Fruit fly (Drosophila melanogaster): ENCODE results near the gene Ir94b.

Gene Ir94b

DNA sequence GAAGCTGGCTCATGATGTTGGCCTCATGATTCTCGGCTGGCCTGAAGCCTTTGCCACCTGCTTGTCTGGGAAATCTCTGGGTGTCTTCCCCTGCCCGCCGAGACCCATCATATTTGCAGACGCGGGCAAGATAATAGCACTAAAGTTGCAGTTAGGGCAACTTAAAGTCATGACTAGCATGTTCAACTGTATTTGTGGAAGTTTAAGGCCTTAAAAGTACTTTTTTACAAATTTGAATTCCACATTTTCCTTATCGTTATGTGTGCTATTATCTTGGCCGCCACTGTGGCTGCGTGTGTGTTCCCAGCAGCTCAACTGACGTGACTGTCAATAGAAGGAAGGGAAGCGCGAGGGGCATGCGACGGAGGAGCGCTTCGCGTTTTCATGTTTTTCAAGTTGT, 22.1 kb upstream of the Ir94b start (continued):
- TF ChIP-seq odd (GFP tag; optimal IDR thresholded peaks at IDR 0.05) (peak; percentile 35), pan (optimal IDR thresholded peaks at IDR 0.05) (no peak), pan (GFP tag; optimal IDR thresholded peaks at IDR 0.05 in 1 of 2, IDR thresholded peaks at IDR 0.05 in 1 of 2) (peak in 1 of 2 experiments; percentile 75), pfk (GFP tag; optimal IDR thresholded peaks at IDR 0.05) (no peak), CG32772 (GFP tag; IDR thresholded peaks at IDR 0.05) (peak; percentile 80), gce (GFP tag; IDR thresholded peaks at IDR 0.05) (no peak; the same call in 2 of the 3 replicates), unc-4 (GFP tag; IDR thresholded peaks at IDR 0.05; ENCODE audit: partially characterized antibody) (no peak), CG4820 (GFP tag; optimal IDR thresholded peaks at IDR 0.05) (peak; percentile 66), CG14441 (GFP tag; IDR thresholded peaks at IDR 0.05) (peak; percentile 67), CG9932 (GFP tag; IDR thresholded peaks at IDR 0.05) (no peak; the same call in 1 of the 2 replicates), Spps (tag; optimal IDR thresholded peaks at IDR 0.05) (peak; percentile 88), Dp (GFP tag; optimal IDR thresholded peaks at IDR 0.05) (no peak), cg (GFP tag; optimal IDR thresholded peaks at IDR 0.05) (no peak), Ssrp (tag; optimal IDR thresholded peaks at IDR 0.05) (peak; percentile 65), CG6654 (GFP tag; optimal IDR thresholded peaks at IDR 0.05) (peak; percentile 16), br (optimal IDR thresholded peaks at IDR 0.05) (no peak), CG18476 (GFP tag; optimal IDR thresholded peaks at IDR 0.05) (peak; percentile 12), croc (GFP tag; conservative IDR thresholded peaks at IDR 0.05) (peak; percentile 59), unpg (GFP tag; optimal IDR thresholded peaks at IDR 0.05) (peak; percentile 84), Hmr (GFP tag; optimal IDR thresholded peaks at IDR 0.05) (peak; percentile 11), CG18262 (tag; optimal IDR thresholded peaks at IDR 0.05) (peak; percentile 79), insv (GFP tag; optimal IDR thresholded peaks at IDR 0.05) (no peak), CG2875 (GFP tag; optimal IDR thresholded peaks at IDR 0.05) (peak; percentile 64), CG11456 (GFP tag; IDR thresholded peaks at IDR 0.05) (peak; percentile 68; the same call in 2 of the 3 replicates), CG3163 (GFP tag; optimal IDR thresholded peaks at IDR 0.05) (peak; percentile 16), CG13624 (GFP tag; optimal IDR thresholded peaks at IDR 0.05) (peak; percentile 17), BtbVII (GFP tag; optimal IDR thresholded peaks at IDR 0.05) (no peak), CG10431 (GFP tag; optimal IDR thresholded peaks at IDR 0.05) (no peak), CG10654 (GFP tag; optimal IDR thresholded peaks at IDR 0.05) (peak; percentile 64), CG12155 (GFP tag; optimal IDR thresholded peaks at IDR 0.05) (no peak), CG32767 (GFP tag; IDR thresholded peaks at IDR 0.05) (peak; percentile 79), sima (GFP tag; optimal IDR thresholded peaks at IDR 0.05) (no peak), Poxn (GFP tag; IDR thresholded peaks at IDR 0.05) (no peak), CG17912 (GFP tag; optimal IDR thresholded peaks at IDR 0.05) (no peak), hth (optimal IDR thresholded peaks at IDR 0.05) (no peak), Nf-YC (tag; optimal IDR thresholded peaks at IDR 0.05) (no peak), CG32532 (GFP tag; IDR thresholded peaks at IDR 0.05) (peak; percentile 68), gsb (GFP tag; IDR thresholded peaks at IDR 0.05) (no peak), Blimp-1 (GFP tag; optimal IDR thresholded peaks at IDR 0.05) (peak; percentile 71), disco-r (GFP tag; optimal IDR thresholded peaks at IDR 0.05) (peak; percentile 16), gsb-n (tag; optimal IDR thresholded peaks at IDR 0.05) (peak; percentile 72), CG6175 (GFP tag; IDR thresholded peaks at IDR 0.05) (0 out of 3 replicates have a peak, but pooled peaks have one; percentile 14), ase (GFP tag; IDR thresholded peaks at IDR 0.05) (peak; percentile 77), CG17186 (GFP tag; optimal IDR thresholded peaks at IDR 0.05) (no peak), CG11696 (GFP tag; IDR thresholded peaks at IDR 0.05) (peak; percentile 95), aop (GFP tag; IDR thresholded peaks at IDR 0.05) (no peak), ci (GFP tag; IDR thresholded peaks at IDR 0.05) (peak; percentile 88), CG3065 (GFP tag; optimal IDR thresholded peaks at IDR 0.05) (peak; percentile 19), caup (GFP tag; optimal IDR thresholded peaks at IDR 0.05; ENCODE audit: severe bottlenecking) (peak; percentile 72), CG6272 (GFP tag; IDR thresholded peaks at IDR 0.05) (no peak), bigmax (GFP tag; optimal IDR thresholded peaks at IDR 0.05) (no peak), dm (GFP tag; optimal IDR thresholded peaks at IDR 0.05) (peak; percentile 26)

All from whole organism, embryonic.